Fruit fly (Drosophila melanogaster) whole organism, embryonic: Measurements from ENCODE around the gene Vha68-1.

Experiments used
- Atf6 ChIP-seq: fragments of 200-800 bp; sonication (Bioruptor generic); IDR thresholded peaks from 2 replicates; pipeline ENCODE4 v1.3.6; 2022; ENCODE audit warnings: missing biosample characterization, missing genetic modification characterization
- BtbVII ChIP-seq: fragments of 200-800 bp; sonication (Bioruptor generic); optimal IDR thresholded peaks from 3 replicates; lab custom pipeline; 2017; ENCODE audit warnings: missing biosample characterization, mild to moderate bottlenecking, missing genetic modification characterization
- CG10543 ChIP-seq: fragments of 200-800 bp; sonication (Bioruptor generic); optimal IDR thresholded peaks from 3 replicates; lab custom pipeline; 2017; ENCODE audit warnings: missing biosample characterization, mild to moderate bottlenecking, missing genetic modification characterization, moderate library complexity
- CG10565 ChIP-seq: fragments of 200-800 bp; sonication (Bioruptor generic); optimal IDR thresholded peaks from 3 replicates; lab custom pipeline; 2016; ENCODE audit warnings: missing biosample characterization, mild to moderate bottlenecking, missing genetic modification characterization
- CG11085 ChIP-seq: fragments of 200-800 bp; sonication (Bioruptor generic); IDR thresholded peaks from 2 replicates; pipeline ENCODE4 v1.3.6; 2022; ENCODE audit warnings: missing biosample characterization, missing genetic modification characterization
- CG12071 ChIP-seq: fragments of 200-800 bp; sonication (Bioruptor generic); optimal IDR thresholded peaks from 3 replicates; lab custom pipeline; 2018; ENCODE audit warnings: missing biosample characterization, mild to moderate bottlenecking, missing genetic modification characterization
- CG12219 ChIP-seq: fragments of 200-800 bp; sonication (Bioruptor generic); optimal IDR thresholded peaks from 3 replicates; lab custom pipeline; 2018; ENCODE audit warnings: missing biosample characterization, mild to moderate bottlenecking, missing genetic modification characterization
- CG12744 ChIP-seq: fragments of 200-800 bp; sonication (Bioruptor generic); optimal IDR thresholded peaks from 2 replicates; lab custom pipeline; 2016; ENCODE audit warnings: missing biosample characterization, missing genetic modification characterization
- CG16815 ChIP-seq: fragments of 200-800 bp; sonication (Bioruptor generic); optimal IDR thresholded peaks from 3 replicates; lab custom pipeline; 2017; ENCODE audit warnings: missing biosample characterization, mild to moderate bottlenecking, missing genetic modification characterization
- CG17359 ChIP-seq: fragments of 200-800 bp; sonication (Bioruptor generic); optimal IDR thresholded peaks from 3 replicates; lab custom pipeline; 2018; ENCODE audit warnings: missing biosample characterization, mild to moderate bottlenecking, missing genetic modification characterization, moderate library complexity
- CG17568 ChIP-seq: fragments of 200-800 bp; sonication (Bioruptor generic); optimal IDR thresholded peaks from 2 replicates; lab custom pipeline; 2018; ENCODE audit warnings: missing biosample characterization, mild to moderate bottlenecking, missing genetic modification characterization, moderate library complexity
- CG2875 ChIP-seq: fragments of 200-800 bp; sonication (Bioruptor generic); optimal IDR thresholded peaks from 2 replicates; lab custom pipeline; 2017; ENCODE audit warnings: missing biosample characterization, mild to moderate bottlenecking, missing genetic modification characterization, missing genetic modification reagents
- CG2889 ChIP-seq: fragments of 200-800 bp; sonication (Bioruptor generic); IDR thresholded peaks from 3 replicates; pipeline ENCODE4 v1.3.6; 2022; ENCODE audit warnings: missing biosample characterization, missing genetic modification characterization
- CG4282 ChIP-seq: fragments of 200-800 bp; sonication (Bioruptor generic); optimal IDR thresholded peaks from 2 replicates; lab custom pipeline; 2016; ENCODE audit warnings: missing biosample characterization, missing genetic modification characterization
- CG6654 ChIP-seq: fragments of 200-800 bp; sonication (Bioruptor generic); optimal IDR thresholded peaks from 2 replicates; lab custom pipeline; 2017; ENCODE audit warnings: missing biosample characterization, mild to moderate bottlenecking, missing genetic modification characterization
- CG6854 ChIP-seq: fragments of 200-800 bp; sonication (Bioruptor generic); optimal IDR thresholded peaks from 3 replicates; lab custom pipeline; 2017; ENCODE audit warnings: missing biosample characterization, mild to moderate bottlenecking, missing genetic modification characterization
- CG7556 ChIP-seq: fragments of 200-800 bp; sonication (Bioruptor generic); optimal IDR thresholded peaks from 2 replicates; lab custom pipeline; 2017; ENCODE audit warnings: missing biosample characterization, mild to moderate bottlenecking, missing genetic modification characterization
- CG8290 ChIP-seq, 3 experiments: fragments of 200-800 bp; sonication (Bioruptor generic); optimal IDR thresholded peaks; 2 replicates each; lab custom pipeline; 2016 to 2019; ENCODE audit warnings: missing biosample characterization in 3 of 3, missing genetic modification characterization in 3 of 3, mild to moderate bottlenecking in 2 of 3, moderate library complexity in 1 of 3
- CG9876 ChIP-seq: fragments of 200-800 bp; sonication (Bioruptor generic); optimal IDR thresholded peaks from 2 replicates; lab custom pipeline; 2016; ENCODE audit warnings: missing biosample characterization, missing genetic modification characterization
- ERR ChIP-seq: fragments of 200-800 bp; sonication (Bioruptor generic); optimal IDR thresholded peaks from 2 replicates; lab custom pipeline; 2016; ENCODE audit warnings: missing biosample characterization, missing genetic modification characterization
- Fer2 ChIP-seq: fragments of 200-800 bp; sonication (Bioruptor generic); optimal IDR thresholded peaks from 2 replicates; lab custom pipeline; 2018; ENCODE audit warnings: missing biosample characterization, mild to moderate bottlenecking, missing genetic modification characterization, moderate library complexity
- Fer3 ChIP-seq: fragments of 200-800 bp; sonication (Bioruptor generic); optimal IDR thresholded peaks from 2 replicates; lab custom pipeline; 2018; ENCODE audit warnings: missing biosample characterization, mild to moderate bottlenecking, missing genetic modification characterization, moderate library complexity
- HLH3B ChIP-seq: fragments of 200-800 bp; sonication (Bioruptor generic); IDR thresholded peaks from 2 replicates; pipeline ENCODE4 v1.3.6; 2022; ENCODE audit warnings: missing biosample characterization, missing genetic modification characterization
- Hey ChIP-seq: fragments of 200-800 bp; sonication (Bioruptor generic); optimal IDR thresholded peaks from 3 replicates; lab custom pipeline; 2018; ENCODE audit warnings: missing biosample characterization, mild to moderate bottlenecking, missing genetic modification characterization
- HmgD ChIP-seq: fragments of 200-800 bp; sonication (Bioruptor generic); optimal IDR thresholded peaks from 3 replicates; lab custom pipeline; 2016; ENCODE audit warnings: missing biosample characterization, missing genetic modification characterization
- Hmx ChIP-seq: fragments of 200-800 bp; sonication (Bioruptor generic); optimal IDR thresholded peaks from 2 replicates; lab custom pipeline; 2016; ENCODE audit warnings: missing biosample characterization, missing genetic modification characterization
- Myb ChIP-seq: fragments of 200-800 bp; sonication (Bioruptor generic); optimal IDR thresholded peaks from 2 replicates; lab custom pipeline; 2016; ENCODE audit warnings: missing biosample characterization, missing genetic modification characterization
- NFAT ChIP-seq: fragments of 200-800 bp; sonication (Bioruptor generic); IDR thresholded peaks from 2 replicates; pipeline ENCODE4 v1.3.6; 2022; ENCODE audit warnings: missing biosample characterization, missing genetic modification characterization
- NfI ChIP-seq: fragments of 200-800 bp; sonication (Bioruptor generic); optimal IDR thresholded peaks from 3 replicates; lab custom pipeline; 2018; ENCODE audit warnings: missing biosample characterization, mild to moderate bottlenecking, missing genetic modification characterization, moderate library complexity
- Pdp1 ChIP-seq, 2 experiments: fragments of 200-800 bp; sonication (Bioruptor generic); optimal IDR thresholded peaks; 3 replicates each; lab custom pipeline; 2016; ENCODE audit warnings: missing biosample characterization in 2 of 2, missing genetic modification characterization in 2 of 2, mild to moderate bottlenecking in 1 of 2, moderate library complexity in 1 of 2
- Side ChIP-seq: fragments of 200-800 bp; sonication (Bioruptor generic); optimal IDR thresholded peaks from 2 replicates; lab custom pipeline; 2016; ENCODE audit warnings: missing biosample characterization, missing genetic modification characterization
- Sry-β ChIP-seq: fragments of 200-800 bp; sonication (Bioruptor generic); optimal IDR thresholded peaks from 2 replicates; lab custom pipeline; 2018; ENCODE audit warnings: missing biosample characterization, mild to moderate bottlenecking, missing genetic modification characterization, moderate library complexity
- bsh ChIP-seq, 2 experiments: fragments of 200-800 bp; sonication (Bioruptor generic); optimal IDR thresholded peaks; 2 replicates each; lab custom pipeline; 2017 to 2018; ENCODE audit warnings: mild to moderate bottlenecking in 2 of 2, missing biosample characterization in 2 of 2, missing genetic modification characterization in 2 of 2, moderate library complexity in 1 of 2
- cg ChIP-seq: fragments of 200-800 bp; sonication (Bioruptor generic); optimal IDR thresholded peaks from 3 replicates; lab custom pipeline; 2019; ENCODE audit warnings: missing biosample characterization, mild to moderate bottlenecking, missing genetic modification characterization, moderate library complexity
- dysf ChIP-seq: fragments of 200-800 bp; sonication (Bioruptor generic); IDR thresholded peaks from 3 replicates; pipeline ENCODE4 v1.3.6; 2022; ENCODE audit warnings: missing biosample characterization, missing genetic modification characterization
- exex ChIP-seq: fragments of 200-800 bp; sonication (Bioruptor generic); optimal IDR thresholded peaks from 4 replicates; lab custom pipeline; 2018; ENCODE audit warnings: missing biosample characterization, mild to moderate bottlenecking, missing genetic modification characterization, moderate library complexity
- grn ChIP-seq: fragments of 200-800 bp; sonication (Bioruptor generic); optimal IDR thresholded peaks from 3 replicates; lab custom pipeline; 2017; ENCODE audit warnings: missing biosample characterization, missing genetic modification characterization
- lov ChIP-seq, 2 experiments: fragments of 200-800 bp in 1 of 2; fragments of >200 bp in 1 of 2; sonication (Bioruptor generic) in 1 of 2; IDR thresholded peaks in 1 of 2; optimal IDR thresholded peaks in 1 of 2; 2 replicates in 1 of 2; 3 replicates in 1 of 2; pipeline versions ENCODE4 v1.3.6 to Lab custom; 2017 to 2022; ENCODE audit warnings: missing biosample characterization in 1 of 2, missing genetic modification characterization in 1 of 2
- luna ChIP-seq: fragments of 200-800 bp; sonication (Bioruptor generic); optimal IDR thresholded peaks from 2 replicates; lab custom pipeline; 2016; ENCODE audit warnings: missing biosample characterization, missing genetic modification characterization
- mam ChIP-seq: fragments of 200-800 bp; sonication (Bioruptor generic); optimal IDR thresholded peaks from 3 replicates; lab custom pipeline; 2016; ENCODE audit warnings: missing biosample characterization, missing genetic modification characterization
- pb ChIP-seq: fragments of 200-800 bp; sonication (Bioruptor generic); optimal IDR thresholded peaks from 3 replicates; lab custom pipeline; 2016; ENCODE audit warnings: missing biosample characterization, missing genetic modification characterization
- prd ChIP-seq, 3 experiments: fragments of >200 bp in 2 of 3; fragments of 200-800 bp in 1 of 3; sonication (Bioruptor generic) in 1 of 3; optimal IDR thresholded peaks in 2 of 3; IDR thresholded peaks in 1 of 3; 2 replicates in 2 of 3; 3 replicates in 1 of 3; pipeline versions ENCODE4 v1.3.6 to Lab custom; 2017 to 2022; ENCODE audit warnings: missing biosample characterization in 1 of 3, missing genetic modification characterization in 1 of 3
- ro ChIP-seq: fragments of 200-800 bp; sonication (Bioruptor generic); IDR thresholded peaks from 2 replicates; pipeline ENCODE4 v1.3.6; 2022; ENCODE audit warnings: missing biosample characterization, missing genetic modification characterization
- salm ChIP-seq: fragments of 200-800 bp; sonication (Bioruptor generic); optimal IDR thresholded peaks from 2 replicates; lab custom pipeline; 2018; ENCODE audit warnings: missing biosample characterization, mild to moderate bottlenecking, missing genetic modification characterization
- slp2 ChIP-seq: fragments of 200-800 bp; sonication (Bioruptor generic); optimal IDR thresholded peaks from 2 replicates; lab custom pipeline; 2016; ENCODE audit warnings: missing biosample characterization, missing genetic modification characterization
- tll ChIP-seq, 2 experiments: fragments of 200-800 bp in 1 of 2; fragments of >200 bp in 1 of 2; sonication (Bioruptor generic) in 1 of 2; optimal IDR thresholded peaks; 2 replicates each; lab custom pipeline; 2017 to 2019; ENCODE audit warnings: missing biosample characterization in 2 of 2, missing genetic modification characterization in 2 of 2, mild to moderate bottlenecking in 1 of 2, moderate library complexity in 1 of 2
- zen2 ChIP-seq: fragments of 200-800 bp; sonication (Bioruptor generic); IDR thresholded peaks from 3 replicates; pipeline ENCODE4 v1.3.6; 2022; ENCODE audit warnings: missing biosample characterization, missing genetic modification characterization; ENCODE audit not compliant: partially characterized antibody
- zfh1 ChIP-seq: fragments of 200-800 bp; sonication (Bioruptor generic); IDR thresholded peaks from 3 replicates; pipeline ENCODE4 v1.3.6; 2022; ENCODE audit warnings: missing biosample characterization, missing genetic modification characterization

Gene Vha68-1

DNA sequence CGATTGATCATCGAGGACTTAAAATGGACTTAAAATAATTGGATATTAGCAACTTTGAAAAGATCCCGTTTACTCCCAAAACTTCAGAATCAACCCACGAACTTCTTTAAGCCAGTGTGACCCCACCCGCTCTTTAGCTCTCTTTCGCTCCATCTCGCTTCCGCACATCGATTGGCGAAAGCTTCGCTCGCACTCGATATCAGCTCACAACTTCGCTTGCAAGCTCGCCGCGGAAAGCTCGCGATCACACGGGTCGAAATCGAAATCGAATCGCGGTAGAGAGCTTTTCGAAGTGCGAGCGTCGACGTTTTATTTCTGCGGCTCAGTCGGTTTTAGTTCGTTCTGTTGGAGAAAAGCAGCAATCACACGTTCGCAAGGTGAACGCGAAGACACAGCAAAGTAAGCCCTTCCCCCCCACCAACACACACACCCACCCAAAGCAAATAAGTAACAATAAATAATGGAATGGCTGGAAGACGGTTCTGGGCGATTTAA, 29.8 kb downstream of the Vha68-1 start, which contains the start of gene Vha68-2 (continued):
- peak; percentile 52 for TF ChIP-seq Hey
- TF ChIP-seq grn, result no peak
- no peak for TF ChIP-seq lov (optimal IDR thresholded peaks at IDR 0.05; lab: Kevin White, UChicago)
- no peak for TF ChIP-seq lov (GFP tag; IDR thresholded peaks at IDR 0.05; lab: Robert Waterston, UW)
- peak; percentile 72 for TF ChIP-seq luna (GFP tag; lab: Kevin White, UChicago)
- peak; percentile 86 for TF ChIP-seq CG10543
- peak; percentile 79 for TF ChIP-seq HmgD
- peak; percentile 50 for TF ChIP-seq CG2875 (GFP tag; lab: Kevin White, UChicago)
- TF ChIP-seq BtbVII (GFP tag; lab: Kevin White, UChicago), result no peak
- TF ChIP-seq cg (GFP tag; lab: Kevin White, UChicago), result no peak
- peak; percentile 75 for TF ChIP-seq zfh1 (GFP tag; lab: Robert Waterston, UW)
- peak; percentile 87 for TF ChIP-seq NfI
- peak; percentile 25 for TF ChIP-seq CG12071 (GFP tag; lab: Kevin White, UChicago)
- TF ChIP-seq prd (optimal IDR thresholded peaks at IDR 0.05; lab: Kevin White, UChicago), result no peak
- TF ChIP-seq prd (GFP tag; IDR thresholded peaks at IDR 0.05; lab: Robert Waterston, UW), result no peak
- no peak for TF ChIP-seq Atf6
- TF ChIP-seq CG4282 (GFP tag; lab: Kevin White, UChicago), result no peak
- TF ChIP-seq Side (GFP tag; lab: Kevin White, UChicago), result peak; percentile 69
- TF ChIP-seq tll (GFP tag; optimal IDR thresholded peaks at IDR 0.05; lab: Kevin White, UChicago), result no peak
- TF ChIP-seq Fer3 (tag; lab: Kevin White, UChicago), result no peak
- peak; percentile 67; the same call in 2 of the 3 replicates for TF ChIP-seq dysf (GFP tag; lab: Robert Waterston, UW)
- TF ChIP-seq mam (GFP tag; lab: Kevin White, UChicago), result peak; percentile 59
- TF ChIP-seq NFAT (GFP tag; lab: Robert Waterston, UW), result 0 out of 2 replicates have a peak, but pooled peaks have one; percentile 34
- peak; percentile 47 for TF ChIP-seq CG12219 (GFP tag; lab: Kevin White, UChicago)
- no peak for TF ChIP-seq CG8290 (GFP tag; optimal IDR thresholded peaks at IDR 0.05; lab: Kevin White, UChicago)
- peak in 1 of 2 experiments; percentile 87 for TF ChIP-seq CG8290 (tag; optimal IDR thresholded peaks at IDR 0.05; lab: Kevin White, UChicago)
- no peak for TF ChIP-seq ERR (GFP tag; lab: Kevin White, UChicago)
- TF ChIP-seq CG6854 (GFP tag; lab: Kevin White, UChicago), result no peak
- 0 out of 3 replicates have a peak, but pooled peaks have one; percentile 26 for TF ChIP-seq zen2 (GFP tag; lab: Robert Waterston, UW)
- no peak for TF ChIP-seq CG10565 (GFP tag; lab: Kevin White, UChicago)
- peak; percentile 39 to 42 for TF ChIP-seq bsh (GFP tag; optimal IDR thresholded peaks at IDR 0.05; lab: Kevin White, UChicago)
- peak; percentile 28 for TF ChIP-seq CG9876 (GFP tag; lab: Kevin White, UChicago)
- peak; percentile 44 for TF ChIP-seq CG12744 (GFP tag; lab: Kevin White, UChicago)
- TF ChIP-seq pb (GFP tag; lab: Kevin White, UChicago), result peak; percentile 10
- peak; percentile 45 for TF ChIP-seq Myb
- peak; percentile 42 for TF ChIP-seq CG17568
- TF ChIP-seq Sry-β (GFP tag; lab: Kevin White, UChicago), result no peak
- TF ChIP-seq exex, result peak; percentile 3
- TF ChIP-seq CG7556 (GFP tag; lab: Kevin White, UChicago), result no peak
- no peak for TF ChIP-seq CG11085 (GFP tag; lab: Robert Waterston, UW)
- peak; percentile 11 for TF ChIP-seq CG17359 (tag; lab: Kevin White, UChicago)
- TF ChIP-seq Fer2 (tag; lab: Kevin White, UChicago), result no peak
- TF ChIP-seq CG16815 (GFP tag; lab: Kevin White, UChicago), result no peak
- TF ChIP-seq HLH3B (GFP tag; lab: Robert Waterston, UW), result peak; percentile 65
- TF ChIP-seq salm (tag; lab: Kevin White, UChicago), result peak; percentile 16
- TF ChIP-seq Hmx (GFP tag; lab: Kevin White, UChicago), result no peak
- TF ChIP-seq Pdp1 (GFP tag; optimal IDR thresholded peaks at IDR 0.05; lab: Kevin White, UChicago), result no peak
- no peak for TF ChIP-seq CG2889 (GFP tag; lab: Robert Waterston, UW)
- no peak for TF ChIP-seq slp2 (GFP tag; lab: Kevin White, UChicago)
- TF ChIP-seq CG6654 (GFP tag; lab: Kevin White, UChicago), result no peak
- TF ChIP-seq ro, result peak; percentile 32; the same call in 1 of the 2 replicates
